Fruit fly (Drosophila melanogaster): Measurements from ENCODE around the gene Vm26Aa.
A peak's percentile ranks its signal among the peaks of the same experiment; 100 is the strongest.

Vm26Aa gene

DNA sequence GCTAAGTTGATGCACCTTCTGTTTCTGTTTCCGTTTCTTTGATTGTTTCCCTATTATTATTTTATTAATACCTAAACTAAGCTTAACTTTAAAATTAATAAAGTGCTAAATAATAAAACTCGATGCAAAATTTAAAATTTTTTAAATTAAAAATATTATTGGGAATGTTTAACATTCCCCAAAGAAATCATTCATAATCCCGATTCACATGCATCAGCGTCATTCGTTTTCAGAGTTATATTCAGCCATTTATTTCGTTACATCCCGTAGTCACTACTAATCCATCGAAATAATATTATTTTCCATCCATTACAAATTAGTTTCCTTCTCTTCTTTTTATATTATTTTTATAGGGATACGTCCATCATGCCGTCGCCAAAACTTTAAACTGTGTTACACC lies 12.6 kb downstream of the Vm26Aa start:
- TF ChIP-seq CG12768 (GFP tag; optimal IDR thresholded peaks at IDR 0.05): no peak
- peak; percentile 96 for TF ChIP-seq kay (GFP tag; ENCODE audit: borderline replicate concordance)

DNA sequence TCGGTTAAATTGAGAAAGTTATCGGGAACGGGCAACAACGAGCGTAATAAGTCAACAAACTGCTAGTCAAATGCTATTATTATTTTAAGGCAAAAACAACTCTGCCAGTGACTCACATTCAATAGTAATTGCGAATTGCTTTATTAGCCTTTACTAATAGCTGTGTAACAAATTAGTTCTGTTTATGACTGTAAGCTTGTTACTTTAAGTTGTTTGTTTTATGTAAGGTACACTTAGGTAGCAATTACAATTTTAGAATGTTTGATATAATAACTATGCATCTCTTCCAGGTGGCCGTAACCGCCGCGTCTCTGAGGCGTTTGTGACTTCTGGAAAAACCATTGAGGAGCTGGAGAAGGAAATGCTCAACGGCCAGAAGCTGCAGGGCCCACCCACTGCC lies 13.4 kb downstream of the Vm26Aa start:
- TF ChIP-seq cnc (optimal IDR thresholded peaks at IDR 0.05): no peak
- TF ChIP-seq ovo (GFP tag; optimal IDR thresholded peaks at IDR 0.05): peak; percentile 41
- TF ChIP-seq CG33017 (tag; optimal IDR thresholded peaks at IDR 0.05): peak; percentile 43
- TF ChIP-seq CG7101 (tag; optimal IDR thresholded peaks at IDR 0.05): peak; percentile 35
- no peak for TF ChIP-seq CG5204 (GFP tag; optimal IDR thresholded peaks at IDR 0.05)
- peak; percentile 8 for TF ChIP-seq bab1 (GFP tag; optimal IDR thresholded peaks at IDR 0.05)
- peak; percentile 4 for TF ChIP-seq CG11617 (GFP tag; optimal IDR thresholded peaks at IDR 0.05)
- TF ChIP-seq cic (GFP tag; optimal IDR thresholded peaks at IDR 0.05): peak; percentile 68
- TF ChIP-seq CG12768 (GFP tag; optimal IDR thresholded peaks at IDR 0.05): peak; percentile 12
- TF ChIP-seq Crg-1 (GFP tag; optimal IDR thresholded peaks at IDR 0.05): peak; percentile 52
- TF ChIP-seq CG7045 (GFP tag; optimal IDR thresholded peaks at IDR 0.05): peak; percentile 15
- TF ChIP-seq Clk (GFP tag; optimal IDR thresholded peaks at IDR 0.05): no peak
- TF ChIP-seq Mnt (GFP tag; optimal IDR thresholded peaks at IDR 0.05): no peak
- no peak for TF ChIP-seq Hr96 (GFP tag; optimal IDR thresholded peaks at IDR 0.05)
- TF ChIP-seq toe (GFP tag; optimal IDR thresholded peaks at IDR 0.05): no peak
- no peak for TF ChIP-seq pad (GFP tag; optimal IDR thresholded peaks at IDR 0.05)
- peak; percentile 20 for TF ChIP-seq CG14711 (tag; optimal IDR thresholded peaks at IDR 0.05)
- peak; percentile 65 for TF ChIP-seq kay (GFP tag; ENCODE audit: borderline replicate concordance)
- no peak for TF ChIP-seq tj (GFP tag; optimal IDR thresholded peaks at IDR 0.05)
- TF ChIP-seq CG1620 (GFP tag; optimal IDR thresholded peaks at IDR 0.05): no peak

DNA sequence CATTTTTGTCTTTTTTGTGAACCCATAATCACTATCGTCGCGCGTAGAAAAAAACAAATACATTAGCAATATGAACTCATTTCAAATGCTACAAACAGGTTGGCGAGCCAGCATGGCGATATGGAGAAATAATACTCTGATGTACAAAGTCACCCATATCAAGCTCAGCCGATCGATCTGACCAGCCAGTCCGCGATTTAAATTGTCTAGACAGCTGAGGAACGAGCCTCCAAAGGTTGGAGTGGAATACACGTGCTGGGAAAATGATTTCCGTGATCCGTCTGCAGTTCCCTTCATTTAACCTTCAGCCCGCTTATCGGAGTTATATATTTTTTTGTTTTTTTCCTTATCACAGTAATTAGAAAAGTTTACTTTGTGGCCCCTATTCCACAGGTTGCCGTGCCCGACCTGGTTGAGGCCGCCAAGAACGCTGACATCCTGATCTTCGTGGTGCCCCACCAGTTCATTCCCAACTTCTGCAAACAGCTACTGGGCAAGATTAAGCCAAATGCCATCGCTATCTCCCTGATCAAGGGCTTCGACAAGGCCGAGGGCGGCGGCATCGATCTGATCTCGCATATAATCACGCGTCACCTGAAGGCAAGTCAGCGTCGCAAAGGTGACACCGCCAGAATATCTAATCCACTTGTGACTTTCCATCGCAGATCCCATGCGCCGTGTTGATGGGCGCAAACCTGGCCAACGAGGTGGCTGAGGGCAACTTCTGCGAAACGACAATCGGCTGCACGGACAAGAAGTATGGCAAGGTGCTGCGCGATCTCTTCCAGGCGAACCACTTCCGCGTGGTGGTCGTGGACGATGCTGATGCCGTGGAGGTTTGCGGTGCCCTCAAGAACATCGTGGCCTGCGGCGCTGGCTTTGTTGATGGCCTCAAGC lies 14.2 kb downstream of the Vm26Aa start:
- TF ChIP-seq Mnt (GFP tag; optimal IDR thresholded peaks at IDR 0.05): peak; percentile 33
- peak; percentile 12 for TF ChIP-seq bab1 (GFP tag; optimal IDR thresholded peaks at IDR 0.05)
- TF ChIP-seq CG1620 (GFP tag; optimal IDR thresholded peaks at IDR 0.05): no peak
- TF ChIP-seq Hr96 (GFP tag; optimal IDR thresholded peaks at IDR 0.05): no peak
- TF ChIP-seq toe (GFP tag; optimal IDR thresholded peaks at IDR 0.05): no peak
- peak; percentile 97 for TF ChIP-seq kay (GFP tag; ENCODE audit: borderline replicate concordance)
- TF ChIP-seq cic (GFP tag; optimal IDR thresholded peaks at IDR 0.05): peak; percentile 61
- TF ChIP-seq CG11617 (GFP tag; optimal IDR thresholded peaks at IDR 0.05): no peak
- no peak for TF ChIP-seq CG12768 (GFP tag; optimal IDR thresholded peaks at IDR 0.05)
- TF ChIP-seq ovo (GFP tag; optimal IDR thresholded peaks at IDR 0.05): no peak
- no peak for TF ChIP-seq CG33017 (tag; optimal IDR thresholded peaks at IDR 0.05)

DNA sequence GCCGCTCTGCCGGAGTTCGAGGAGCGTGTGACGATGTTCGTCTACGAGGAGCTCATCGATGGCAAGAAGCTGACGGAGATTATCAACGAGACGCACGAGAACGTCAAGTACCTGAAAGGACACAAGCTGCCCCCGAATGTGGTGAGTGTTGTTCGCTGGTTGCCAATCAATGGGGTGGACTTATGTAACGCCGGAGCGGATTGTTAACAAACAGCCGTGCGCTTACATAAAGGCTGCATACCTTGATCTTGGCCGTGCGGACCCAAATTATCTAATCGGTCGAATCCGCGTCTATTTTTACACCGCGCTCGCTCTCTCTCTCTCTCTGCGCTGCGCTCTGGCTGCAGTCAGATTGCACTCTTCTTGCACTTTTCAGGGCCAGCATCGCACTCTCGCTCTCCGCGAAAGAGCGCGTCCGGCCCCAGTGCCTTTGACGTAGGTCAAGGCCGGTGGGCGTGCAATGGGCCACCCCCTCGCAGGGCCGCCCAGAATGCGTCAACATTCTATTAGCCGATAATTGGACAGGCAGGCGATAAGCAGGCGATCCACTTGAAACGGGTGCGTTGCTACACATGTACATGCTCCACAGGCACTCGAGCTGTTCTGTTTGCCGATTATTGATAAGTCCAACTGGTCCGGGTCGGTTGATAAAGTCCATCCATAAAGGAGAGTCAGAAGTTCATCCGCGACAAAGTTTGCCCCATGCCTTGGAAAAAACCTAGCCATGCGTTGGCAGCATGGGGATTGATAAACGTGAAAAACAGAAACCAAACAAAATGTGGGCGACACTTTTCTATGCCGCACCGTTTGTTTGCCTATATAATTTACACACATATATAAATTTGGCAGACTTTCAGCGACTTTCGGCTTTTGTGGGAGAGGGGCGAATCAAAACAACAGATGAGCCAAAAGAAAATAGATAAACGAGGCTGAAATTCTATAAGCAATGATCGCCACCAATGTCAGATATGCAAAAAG lies 15.5 kb downstream of the Vm26Aa start:
- TF ChIP-seq CG5204 (GFP tag; optimal IDR thresholded peaks at IDR 0.05) (no peak), CG7101 (tag; optimal IDR thresholded peaks at IDR 0.05) (no peak), CG33017 (tag; optimal IDR thresholded peaks at IDR 0.05) (no peak), pad (GFP tag; optimal IDR thresholded peaks at IDR 0.05) (no peak), CG14711 (tag; optimal IDR thresholded peaks at IDR 0.05) (no peak), CG12768 (GFP tag; optimal IDR thresholded peaks at IDR 0.05) (no peak), cic (GFP tag; optimal IDR thresholded peaks at IDR 0.05) (peak; percentile 79), Mnt (GFP tag; optimal IDR thresholded peaks at IDR 0.05) (peak; percentile 40), CG11617 (GFP tag; optimal IDR thresholded peaks at IDR 0.05) (no peak), CG7045 (GFP tag; optimal IDR thresholded peaks at IDR 0.05) (peak; percentile 3), Hr96 (GFP tag; optimal IDR thresholded peaks at IDR 0.05) (peak; percentile 58), Clk (GFP tag; optimal IDR thresholded peaks at IDR 0.05) (no peak), kay (GFP tag; ENCODE audit: borderline replicate concordance) (no peak), ovo (GFP tag; optimal IDR thresholded peaks at IDR 0.05) (no peak), CG1620 (GFP tag; optimal IDR thresholded peaks at IDR 0.05) (no peak), tj (GFP tag; optimal IDR thresholded peaks at IDR 0.05) (no peak), cnc (optimal IDR thresholded peaks at IDR 0.05) (no peak), toe (GFP tag; optimal IDR thresholded peaks at IDR 0.05) (no peak), Crg-1 (GFP tag; optimal IDR thresholded peaks at IDR 0.05) (no peak), bab1 (GFP tag; optimal IDR thresholded peaks at IDR 0.05) (peak; percentile 12)

DNA sequence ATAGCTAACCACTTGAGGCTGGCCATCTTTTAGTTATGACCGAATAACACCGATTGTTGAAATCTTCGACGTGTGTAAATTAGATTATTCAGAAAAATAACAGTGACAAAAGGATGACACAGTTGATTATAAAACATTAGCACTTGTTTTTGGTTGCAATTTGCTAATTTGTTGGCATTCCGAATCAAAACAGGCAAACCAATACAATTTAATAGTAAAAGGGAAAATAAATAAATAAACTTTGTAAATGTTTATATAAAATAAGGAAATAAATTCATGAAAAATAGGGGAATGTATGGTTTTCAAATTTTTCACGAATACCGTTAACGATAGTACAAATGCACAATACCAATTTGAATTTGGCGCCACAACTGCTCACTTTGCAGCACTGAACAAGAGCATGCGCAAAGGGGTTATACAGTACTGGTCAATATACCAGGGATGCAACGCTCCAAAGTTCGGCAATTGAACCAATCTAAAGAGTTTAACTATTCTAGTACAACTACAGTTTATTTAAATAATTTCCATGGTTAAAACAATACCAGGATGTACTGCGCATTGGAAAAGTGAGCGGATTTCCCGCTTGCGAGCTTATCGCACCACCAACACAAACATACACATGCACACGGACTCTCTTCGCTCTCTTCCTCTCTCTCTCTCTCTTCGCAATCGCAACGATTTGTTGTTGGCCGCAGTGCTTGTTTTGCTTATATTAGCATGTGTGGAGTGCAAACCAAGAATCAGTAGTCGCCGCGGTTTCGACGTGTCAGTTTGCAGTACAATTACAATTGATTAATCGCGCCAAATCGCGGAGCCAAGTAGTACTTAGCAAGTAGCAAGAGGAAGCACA lies 16.7 kb downstream of the Vm26Aa start, which contains the start of the genes Sfp26Ad and Gpdh1:
Gene Sfp26Ad (minus strand): TSS at position 76 of the 850 bp plus-strand sequence.
Gene Gpdh1 (plus strand): TSS at position 415 of the 850 bp plus-strand sequence.
- TF ChIP-seq CG12768 (GFP tag; optimal IDR thresholded peaks at IDR 0.05) (peak; percentile 93), CG14711 (tag; optimal IDR thresholded peaks at IDR 0.05) (peak; percentile 67), ovo (GFP tag; optimal IDR thresholded peaks at IDR 0.05) (peak; percentile 73), CG7045 (GFP tag; optimal IDR thresholded peaks at IDR 0.05) (peak; percentile 86), CG7101 (tag; optimal IDR thresholded peaks at IDR 0.05) (peak; percentile 75), Mnt (GFP tag; optimal IDR thresholded peaks at IDR 0.05) (peak; percentile 86), Crg-1 (GFP tag; optimal IDR thresholded peaks at IDR 0.05) (peak; percentile 88), CG33017 (tag; optimal IDR thresholded peaks at IDR 0.05) (peak; percentile 39), pad (GFP tag; optimal IDR thresholded peaks at IDR 0.05) (peak; percentile 83), cnc (optimal IDR thresholded peaks at IDR 0.05) (no peak), tj (GFP tag; optimal IDR thresholded peaks at IDR 0.05) (peak; percentile 86), CG5204 (GFP tag; optimal IDR thresholded peaks at IDR 0.05) (peak; percentile 89), CG11617 (GFP tag; optimal IDR thresholded peaks at IDR 0.05) (peak; percentile 64), CG1620 (GFP tag; optimal IDR thresholded peaks at IDR 0.05) (peak; percentile 93), cic (GFP tag; optimal IDR thresholded peaks at IDR 0.05) (peak; percentile 94), Hr96 (GFP tag; optimal IDR thresholded peaks at IDR 0.05) (peak; percentile 83), Clk (GFP tag; optimal IDR thresholded peaks at IDR 0.05) (peak; percentile 74), kay (GFP tag; ENCODE audit: borderline replicate concordance) (peak; percentile 93), toe (GFP tag; optimal IDR thresholded peaks at IDR 0.05) (peak; percentile 90), bab1 (GFP tag; optimal IDR thresholded peaks at IDR 0.05) (peak; percentile 81)

All from whole organism, adult.